Worm (Caenorhabditis elegans): ENCODE results near the gene Y66D12A.6.
A peak's percentile ranks its signal among the peaks of the same experiment; 100 is the strongest.

Gene Y66D12A.6

ce11 chrIII:11561597-11561996, 19.6 kb downstream of the Y66D12A.6 start:
- no peak for TF ChIP-seq hlh-30 (tag; optimal IDR thresholded peaks at IDR 0.05; ENCODE audit: insufficient read depth)
- peak; percentile 86 for TF ChIP-seq elt-4 (tag; optimal IDR thresholded peaks at IDR 0.05)

- TF ChIP-seq Y22D7AL.16 (tag; optimal IDR thresholded peaks at IDR 0.05) (no peak), elt-2 (tag; optimal IDR thresholded peaks at IDR 0.05) (peak; percentile 75), ceh-6 (GFP tag; optimal IDR thresholded peaks at IDR 0.05) (peak; percentile 22)
These were observed 20.5 kb downstream of the Y66D12A.6 start, which contains the start of gene ztf-29 for ce11 chrIII:11560504-11561202. ztf-29 (plus strand) TSS chrIII:11561152.

- TF ChIP-seq rnt-1 (tag; optimal IDR thresholded peaks at IDR 0.05) = no peak
- no peak for TF ChIP-seq hlh-6 (tag; optimal IDR thresholded peaks at IDR 0.05)
- TF ChIP-seq zip-5 (tag; optimal IDR thresholded peaks at IDR 0.05) = no peak
- no peak for TF ChIP-seq sdc-2 (tag; optimal IDR thresholded peaks at IDR 0.05)
- TF ChIP-seq elt-4 (tag; optimal IDR thresholded peaks at IDR 0.05) = no peak
- TF ChIP-seq ceh-19 (GFP tag; optimal IDR thresholded peaks at IDR 0.05) = no peak
- TF ChIP-seq ceh-48 (tag; optimal IDR thresholded peaks at IDR 0.05) = no peak
- TF ChIP-seq ceh-31 (tag; optimal IDR thresholded peaks at IDR 0.05) = no peak
- no peak for TF ChIP-seq ref-2 (tag; optimal IDR thresholded peaks at IDR 0.05)
- no peak for TF ChIP-seq dmd-4 (tag; optimal IDR thresholded peaks at IDR 0.05; ENCODE audit: borderline replicate concordance)
- no peak for TF ChIP-seq K09A11.1 (tag; optimal IDR thresholded peaks at IDR 0.05; ENCODE audit: insufficient read depth)
- no peak for TF ChIP-seq F13H6.1 (tag; optimal IDR thresholded peaks at IDR 0.05)
- TF ChIP-seq ceh-45 (GFP tag; IDR thresholded peaks at IDR 0.05) = no peak
- no peak for TF ChIP-seq gmeb-2 (tag; optimal IDR thresholded peaks at IDR 0.05)
- TF ChIP-seq syd-9 (tag; optimal IDR thresholded peaks at IDR 0.05) = no peak
- TF ChIP-seq pag-3 (tag; optimal IDR thresholded peaks at IDR 0.05; ENCODE audit: borderline replicate concordance) = no peak
- TF ChIP-seq ttx-3 (tag; optimal IDR thresholded peaks at IDR 0.05) = no peak
- no peak for TF ChIP-seq unc-42 (tag; optimal IDR thresholded peaks at IDR 0.05)
These were observed 21.5 kb downstream of the Y66D12A.6 start for ce11 chrIII:11559677-11560076.

- no peak for TF ChIP-seq ceh-2 (tag; optimal IDR thresholded peaks at IDR 0.05)
- TF ChIP-seq ceh-9 (tag; optimal IDR thresholded peaks at IDR 0.05) = no peak
- no peak for TF ChIP-seq elt-2 (tag; optimal IDR thresholded peaks at IDR 0.05)
- no peak for TF ChIP-seq fkh-6 (tag; optimal IDR thresholded peaks at IDR 0.05)
- TF ChIP-seq madf-2 (tag; optimal IDR thresholded peaks at IDR 0.05) = no peak
- no peak for TF ChIP-seq K09A11.1 (tag; optimal IDR thresholded peaks at IDR 0.05; ENCODE audit: insufficient read depth)
- no peak for TF ChIP-seq unc-42 (tag; optimal IDR thresholded peaks at IDR 0.05)
- no peak for TF ChIP-seq lim-6 (tag; optimal IDR thresholded peaks at IDR 0.05)
- TF ChIP-seq sox-4 (tag; optimal IDR thresholded peaks at IDR 0.05) = no peak
- no peak for TF ChIP-seq pag-3 (tag; optimal IDR thresholded peaks at IDR 0.05; ENCODE audit: borderline replicate concordance)
- TF ChIP-seq eyg-1 (tag; optimal IDR thresholded peaks at IDR 0.05) = no peak
- no peak for TF ChIP-seq K02D7.2 (tag; optimal IDR thresholded peaks at IDR 0.05)
- TF ChIP-seq ets-4 (tag; optimal IDR thresholded peaks at IDR 0.05) = no peak
- TF ChIP-seq Y22D7AL.16 (tag; optimal IDR thresholded peaks at IDR 0.05) = no peak
- TF ChIP-seq unc-86 (tag; optimal IDR thresholded peaks at IDR 0.05) = no peak
- no peak for TF ChIP-seq ceh-34 (tag; optimal IDR thresholded peaks at IDR 0.05)
- TF ChIP-seq lin-11 (tag; optimal IDR thresholded peaks at IDR 0.05) = no peak
These were observed 23.0 kb downstream of the Y66D12A.6 start for ce11 chrIII:11558251-11558650.

- TF ChIP-seq dmd-4 (tag; optimal IDR thresholded peaks at IDR 0.05; ENCODE audit: borderline replicate concordance) = no peak
- no peak for TF ChIP-seq rnt-1 (tag; optimal IDR thresholded peaks at IDR 0.05)
- no peak for TF ChIP-seq ets-4 (tag; optimal IDR thresholded peaks at IDR 0.05)
- TF ChIP-seq pax-1 (tag; optimal IDR thresholded peaks at IDR 0.05) = no peak
- TF ChIP-seq Y22D7AL.16 (tag; optimal IDR thresholded peaks at IDR 0.05) = no peak
- no peak for TF ChIP-seq ceh-14 (tag; optimal IDR thresholded peaks at IDR 0.05)
- no peak for TF ChIP-seq mec-3 (tag; optimal IDR thresholded peaks at IDR 0.05; ENCODE audit: borderline replicate concordance)
- TF ChIP-seq T23F11.4 (GFP tag; optimal IDR thresholded peaks at IDR 0.05) = no peak
- TF ChIP-seq pros-1 (tag; optimal IDR thresholded peaks at IDR 0.05) = peak; percentile 31
- peak; percentile 30 for TF ChIP-seq ceh-31 (tag; optimal IDR thresholded peaks at IDR 0.05)
These were observed 24.3 kb downstream of the Y66D12A.6 start for ce11 chrIII:11556860-11557259.

Data from whole organism, late embryonic.